Worm (Caenorhabditis elegans) whole organism, L4 larva: ENCODE data around the gene rack-1.

Experiments
- F10B5.3 ChIP-seq: sonication (generic microtip); optimal IDR thresholded peaks from 2 replicates; lab custom pipeline; 2016; ENCODE audit warnings: mild to moderate bottlenecking, missing genetic modification characterization, missing compliant biosample characterization
- F37D6.2 ChIP-seq: sonication (generic microtip); optimal IDR thresholded peaks from 2 replicates; lab custom pipeline; 2016; ENCODE audit warnings: mild to moderate bottlenecking, missing genetic modification characterization, missing compliant biosample characterization
- F49E8.2 ChIP-seq: sonication (generic microtip); optimal IDR thresholded peaks from 2 replicates; lab custom pipeline; 2016; ENCODE audit warnings: missing compliant biosample characterization, mild to moderate bottlenecking, missing genetic modification characterization, borderline replicate concordance
- Y105C5A.15 ChIP-seq: fragments of 200-800 bp; sonication (Bioruptor generic); IDR thresholded peaks from 2 replicates; pipeline ENCODE4 v1.3.6; 2022; ENCODE audit warnings: missing genetic modification characterization, missing compliant biosample characterization
- Y48G9A.11 ChIP-seq: fragments of 200-800 bp; sonication (Bioruptor generic); IDR thresholded peaks from 2 replicates; pipeline ENCODE4 v1.3.6; 2022; ENCODE audit warnings: missing genetic modification reagents, missing genetic modification characterization, missing compliant biosample characterization
- ama-1 ChIP-seq: fragments of 150-350 bp; optimal IDR thresholded peaks from 2 replicates; lab custom pipeline; 2014; ENCODE audit warnings: inconsistent platforms, mixed read lengths
- arid-1 ChIP-seq: fragments of 200-800 bp; sonication (Bioruptor generic); conservative IDR thresholded peaks from 2 replicates; pipeline ENCODE4 v1.3.6; 2022; ENCODE audit warnings: missing genetic modification reagents, missing genetic modification characterization, missing compliant biosample characterization
- attf-4 ChIP-seq: sonication (generic microtip); optimal IDR thresholded peaks from 3 replicates; lab custom pipeline; 2017; ENCODE audit warnings: missing biosample characterization, missing genetic modification characterization
- ceh-44 ChIP-seq: fragments of 200-800 bp; sonication (Bioruptor generic); IDR thresholded peaks from 2 replicates; pipeline ENCODE4 v1.3.6; 2022; ENCODE audit warnings: missing genetic modification reagents, missing genetic modification characterization, missing compliant biosample characterization
- ceh-62 ChIP-seq: sonication (generic microtip); optimal IDR thresholded peaks from 2 replicates; lab custom pipeline; 2017; ENCODE audit warnings: missing biosample characterization, missing genetic modification characterization
- ctbp-1 ChIP-seq: fragments of 200-800 bp; sonication (Bioruptor generic); IDR thresholded peaks from 2 replicates; pipeline ENCODE4 v1.3.6; 2022; ENCODE audit warnings: missing genetic modification reagents, missing genetic modification characterization, missing compliant biosample characterization
- daf-12 ChIP-seq: fragments of 150-350 bp; optimal IDR thresholded peaks from 2 replicates; lab custom pipeline; 2014; ENCODE audit warnings: missing biosample characterization, missing genetic modification reagents, missing genetic modification characterization
- dmd-8 ChIP-seq: fragments of 200-800 bp; sonication (Bioruptor generic); IDR thresholded peaks from 2 replicates; pipeline ENCODE4 v1.3.6; 2022; ENCODE audit warnings: missing genetic modification characterization, missing compliant biosample characterization
- dpl-1 ChIP-seq: fragments of 150-350 bp; optimal IDR thresholded peaks from 2 replicates; lab custom pipeline; 2014; ENCODE audit warnings: missing biosample characterization, missing genetic modification reagents, missing genetic modification characterization
- dve-1 ChIP-seq: sonication (generic microtip); optimal IDR thresholded peaks from 2 replicates; lab custom pipeline; 2017; ENCODE audit warnings: antibody characterized with exemption, mild to moderate bottlenecking, missing genetic modification characterization, missing compliant biosample characterization; ENCODE audit not compliant: insufficient read depth
- egl-43 ChIP-seq: fragments of 200-800 bp; sonication (Bioruptor generic); IDR thresholded peaks from 2 replicates; pipeline ENCODE4 v1.3.6; 2022; ENCODE audit warnings: missing genetic modification reagents, missing genetic modification characterization, missing compliant biosample characterization
- fkh-10 ChIP-seq: fragments of 150-350 bp; optimal IDR thresholded peaks from 2 replicates; lab custom pipeline; 2014; ENCODE audit warnings: missing biosample characterization, missing genetic modification reagents, missing genetic modification characterization
- fos-1 ChIP-seq: fragments of 150-350 bp; optimal IDR thresholded peaks from 2 replicates; lab custom pipeline; 2014; ENCODE audit warnings: missing biosample characterization, missing genetic modification characterization
- gei-8 ChIP-seq: fragments of 200-800 bp; sonication (Bioruptor generic); optimal IDR thresholded peaks from 2 replicates; lab custom pipeline; 2018; ENCODE audit warnings: mild to moderate bottlenecking, missing genetic modification characterization, missing compliant biosample characterization
- hif-1 ChIP-seq, 2 experiments: sonication (generic microtip); optimal IDR thresholded peaks; 2 replicates each; lab custom pipeline; 2016 to 2017; ENCODE audit warnings: missing compliant biosample characterization in 2 of 2, missing genetic modification characterization in 2 of 2, missing genetic modification reagents in 2 of 2, missing genotype in 2 of 2, mild to moderate bottlenecking in 1 of 2
- hlh-11 ChIP-seq: fragments of 200-800 bp; sonication (Bioruptor generic); optimal IDR thresholded peaks from 2 replicates; lab custom pipeline; 2018; ENCODE audit warnings: mild to moderate bottlenecking, missing genetic modification characterization, missing compliant biosample characterization
- lim-7 ChIP-seq: fragments of 200-800 bp; sonication (Bioruptor generic); IDR thresholded peaks from 2 replicates; pipeline ENCODE4 v1.3.6; 2022; ENCODE audit warnings: missing genetic modification characterization, missing compliant biosample characterization
- lin-1 ChIP-seq: fragments of 200-800 bp; sonication (Bioruptor generic); IDR thresholded peaks from 2 replicates; pipeline ENCODE4 v1.3.6; 2022; ENCODE audit warnings: missing genetic modification reagents, missing genetic modification characterization, missing compliant biosample characterization
- lin-13 ChIP-seq: fragments of 150-350 bp; optimal IDR thresholded peaks from 2 replicates; lab custom pipeline; 2014; ENCODE audit warnings: missing biosample characterization, missing genetic modification reagents, missing genetic modification characterization
- lin-29 ChIP-seq: fragments of 200-800 bp; sonication (Bioruptor generic); IDR thresholded peaks from 2 replicates; pipeline ENCODE4 v1.3.6; 2022; ENCODE audit warnings: missing genetic modification reagents, missing genetic modification characterization, missing compliant biosample characterization
- lin-38 ChIP-seq: fragments of 200-800 bp; sonication (Bioruptor generic); IDR thresholded peaks from 2 replicates; pipeline ENCODE4 v1.3.6; 2022; ENCODE audit warnings: missing genetic modification reagents, missing genetic modification characterization, missing compliant biosample characterization
- lin-39 ChIP-seq: fragments of 150-350 bp; optimal IDR thresholded peaks from 2 replicates; lab custom pipeline; 2014; ENCODE audit warnings: missing biosample characterization, missing genetic modification reagents, missing genetic modification characterization
- madf-5 ChIP-seq, 2 experiments: fragments of 200-800 bp; sonication (Bioruptor generic); IDR thresholded peaks; 2 replicates each; pipeline ENCODE4 v1.3.6; 2022; ENCODE audit warnings: missing compliant biosample characterization in 2 of 2, missing genetic modification characterization in 2 of 2
- nhr-11 ChIP-seq: fragments of 150-350 bp; optimal IDR thresholded peaks from 2 replicates; lab custom pipeline; 2014; ENCODE audit warnings: missing biosample characterization, missing genetic modification characterization
- nhr-111 ChIP-seq: fragments of 200-800 bp; sonication (Bioruptor generic); optimal IDR thresholded peaks from 2 replicates; lab custom pipeline; 2018; ENCODE audit warnings: mild to moderate bottlenecking, missing genetic modification characterization, missing compliant biosample characterization
- nhr-41 ChIP-seq: fragments of 200-800 bp; sonication (Bioruptor generic); IDR thresholded peaks from 2 replicates; pipeline ENCODE4 v1.3.6; 2022; ENCODE audit warnings: missing genetic modification reagents, missing genetic modification characterization, missing compliant biosample characterization
- nhr-42 ChIP-seq: fragments of 200-800 bp; sonication (Bioruptor generic); IDR thresholded peaks from 2 replicates; pipeline ENCODE4 v1.3.6; 2022; ENCODE audit warnings: missing genetic modification characterization, missing compliant biosample characterization
- nhr-76 ChIP-seq: fragments of 150-350 bp; optimal IDR thresholded peaks from 2 replicates; lab custom pipeline; 2014; ENCODE audit warnings: missing biosample characterization, missing genetic modification characterization
- rbr-2 ChIP-seq: sonication (generic microtip); optimal IDR thresholded peaks from 2 replicates; lab custom pipeline; 2016; ENCODE audit warnings: missing genotype, missing genetic modification characterization, missing compliant biosample characterization
- saeg-2 ChIP-seq: fragments of 200-800 bp; sonication (Bioruptor generic); IDR thresholded peaks from 2 replicates; pipeline ENCODE4 v1.3.6; 2022; ENCODE audit warnings: missing genetic modification reagents, missing genetic modification characterization, missing compliant biosample characterization
- set-16 ChIP-seq: fragments of 200-800 bp; sonication (Bioruptor generic); IDR thresholded peaks from 2 replicates; pipeline ENCODE4 v1.3.6; 2022; ENCODE audit warnings: missing genetic modification reagents, missing genetic modification characterization, missing compliant biosample characterization
- snpc-1.2 ChIP-seq: fragments of 200-800 bp; sonication (Bioruptor generic); IDR thresholded peaks from 2 replicates; pipeline ENCODE4 v1.3.6; 2022; ENCODE audit warnings: missing genetic modification reagents, missing genetic modification characterization, missing compliant biosample characterization
- spr-3 ChIP-seq: fragments of 200-800 bp; sonication (Bioruptor generic); optimal IDR thresholded peaks from 2 replicates; lab custom pipeline; 2018; ENCODE audit warnings: mild to moderate bottlenecking, missing genetic modification characterization, missing compliant biosample characterization
- tag-97 ChIP-seq: fragments of 200-800 bp; sonication (Bioruptor generic); IDR thresholded peaks from 2 replicates; pipeline ENCODE4 v1.3.6; 2022; ENCODE audit warnings: missing genetic modification characterization, missing compliant biosample characterization
- unc-130 ChIP-seq: sonication (generic microtip); optimal IDR thresholded peaks from 2 replicates; lab custom pipeline; 2016; ENCODE audit warnings: missing genetic modification reagents, missing genetic modification characterization, missing compliant biosample characterization
- zag-1 ChIP-seq: fragments of 150-350 bp; optimal IDR thresholded peaks from 2 replicates; lab custom pipeline; 2014; ENCODE audit warnings: missing biosample characterization, missing genetic modification characterization
- zfp-3 ChIP-seq: fragments of 200-800 bp; sonication (Bioruptor generic); conservative IDR thresholded peaks from 2 replicates; pipeline ENCODE4 v1.3.6; 2022; ENCODE audit warnings: missing genetic modification reagents, missing genetic modification characterization, missing compliant biosample characterization
- zip-11 ChIP-seq: fragments of 200-800 bp; sonication (Bioruptor generic); IDR thresholded peaks from 2 replicates; pipeline ENCODE4 v1.3.6; 2022; ENCODE audit warnings: missing genetic modification characterization, missing compliant biosample characterization
- ztf-11 ChIP-seq: fragments of 150-350 bp; optimal IDR thresholded peaks from 2 replicates; lab custom pipeline; 2014; ENCODE audit warnings: missing biosample characterization, missing genetic modification characterization

The rack-1 gene

ce11 chrIV:10216704-10217296, 40.3 kb downstream of the rack-1 start:
- TF ChIP-seq hif-1 (tag; optimal IDR thresholded peaks at IDR 0.05; lab: Kevin White, UChicago) (no peak), Y105C5A.15 (GFP tag; lab: Robert Waterston, UW) (no peak), ceh-44 (GFP tag; lab: Robert Waterston, UW) (no peak), nhr-11 (tag; lab: Kevin White, UChicago) (no peak), ctbp-1 (GFP tag; lab: Robert Waterston, UW) (no peak), dmd-8 (no peak), Y48G9A.11 (GFP tag; lab: Robert Waterston, UW) (0 out of 2 replicates have a peak, but pooled peaks have one; percentile 36), lin-29 (GFP tag; lab: Robert Waterston, UW) (no peak), snpc-1.2 (GFP tag; lab: Robert Waterston, UW) (no peak), F49E8.2 (tag; lab: Kevin White, UChicago) (no peak), dpl-1 (no peak), nhr-41 (no peak), rbr-2 (no peak), nhr-76 (no peak), fos-1 (tag; lab: Kevin White, UChicago) (no peak), madf-5 (GFP tag; IDR thresholded peaks at IDR 0.05; lab: Robert Waterston, UW) (peak in 1 of 2 experiments; percentile 80; a peak in 1 of 4 replicates), nhr-42 (GFP tag; lab: Robert Waterston, UW) (no peak), tag-97 (GFP tag; lab: Robert Waterston, UW) (no peak), spr-3 (GFP tag; lab: Kevin White, UChicago) (peak; percentile 35), lin-1 (GFP tag; lab: Robert Waterston, UW) (no peak), egl-43 (GFP tag; lab: Robert Waterston, UW) (no peak; the same call in 1 of the 2 replicates), ceh-62 (tag; lab: Kevin White, UChicago) (no peak), set-16 (GFP tag; lab: Robert Waterston, UW) (peak; percentile 98), ztf-11 (tag; lab: Kevin White, UChicago) (no peak), lim-7 (no peak), hlh-11 (tag; lab: Kevin White, UChicago) (no peak), zip-11 (GFP tag; lab: Robert Waterston, UW) (no peak), lin-38 (GFP tag; lab: Robert Waterston, UW) (peak; percentile 19; the same call in 1 of the 2 replicates), daf-12 (no peak), zfp-3 (GFP tag; lab: Robert Waterston, UW) (0 out of 2 replicates have a peak, but pooled peaks have one; percentile 47), F10B5.3 (tag; lab: Kevin White, UChicago) (no peak), saeg-2 (GFP tag; lab: Robert Waterston, UW) (no peak), unc-130 (GFP tag; lab: Kevin White, UChicago) (no peak), fkh-10 (GFP tag; lab: Kevin White, UChicago) (no peak)
- TF ChIP-seq, all 104 proteins: peak for 6

ce11 chrIV:10219208-10219607, 42.7 kb downstream of the rack-1 start, which contains the start of gene qns-1:
Gene qns-1 (minus strand): TSS chrIV:10219308.
- no peak for TF ChIP-seq dve-1
- no peak for TF ChIP-seq zag-1 (tag; lab: Kevin White, UChicago)
- no peak for TF ChIP-seq ztf-11 (tag; lab: Kevin White, UChicago)
- no peak for TF ChIP-seq attf-4 (tag; lab: Kevin White, UChicago)
- TF ChIP-seq spr-3 (GFP tag; lab: Kevin White, UChicago) = no peak
- no peak for TF ChIP-seq F37D6.2 (tag; lab: Kevin White, UChicago)
- no peak for TF ChIP-seq dpl-1
- TF ChIP-seq Y48G9A.11 (GFP tag; lab: Robert Waterston, UW) = no peak
- no peak for TF ChIP-seq lin-13 (GFP tag; lab: Kevin White, UChicago)
- no peak for TF ChIP-seq nhr-111
- no peak for TF ChIP-seq lin-1 (GFP tag; lab: Robert Waterston, UW)
- no peak for TF ChIP-seq arid-1
- TF ChIP-seq ama-1 = no peak
- TF ChIP-seq gei-8 = no peak
- no peak for TF ChIP-seq lin-38 (GFP tag; lab: Robert Waterston, UW)
- TF ChIP-seq hlh-11 (tag; lab: Kevin White, UChicago) = no peak
- no peak for TF ChIP-seq lin-39 (tag; lab: Kevin White, UChicago)
